Fruit fly (Drosophila melanogaster) whole organism, embryonic: ENCODE results near the gene CG15296.
A peak's percentile ranks its signal among the peaks of the same experiment; 100 is the strongest.

ENCODE experiments used
- Antp ChIP-seq: fragments of 200-800 bp; sonication (Bioruptor generic); optimal IDR thresholded peaks from 3 replicates; lab custom pipeline; 2016; ENCODE audit warnings: missing biosample characterization, missing genetic modification characterization
- CG10274 ChIP-seq: fragments of 200-800 bp; sonication (Bioruptor generic); optimal IDR thresholded peaks from 3 replicates; lab custom pipeline; 2017; ENCODE audit warnings: missing biosample characterization, mild to moderate bottlenecking, missing genetic modification characterization
- CG10959 ChIP-seq: fragments of 200-800 bp; sonication (Bioruptor generic); IDR thresholded peaks from 2 replicates; pipeline ENCODE4 v1.3.6; 2022; ENCODE audit warnings: missing biosample characterization, missing genetic modification characterization
- CG11398 ChIP-seq: fragments of 200-800 bp; sonication (Bioruptor generic); optimal IDR thresholded peaks from 2 replicates; lab custom pipeline; 2016; ENCODE audit warnings: missing biosample characterization, missing genetic modification characterization
- CG11560 ChIP-seq: fragments of 200-800 bp; sonication (Bioruptor generic); IDR thresholded peaks from 3 replicates; pipeline ENCODE4 v1.3.6; 2022; ENCODE audit warnings: missing biosample characterization, missing genetic modification characterization
- CG12391 ChIP-seq: fragments of 200-800 bp; sonication (Bioruptor generic); optimal IDR thresholded peaks from 3 replicates; lab custom pipeline; 2018; ENCODE audit warnings: missing biosample characterization, mild to moderate bottlenecking, missing genetic modification characterization, moderate library complexity
- CG12744 ChIP-seq: fragments of 200-800 bp; sonication (Bioruptor generic); optimal IDR thresholded peaks from 2 replicates; lab custom pipeline; 2016; ENCODE audit warnings: missing biosample characterization, missing genetic modification characterization
- CG15011 ChIP-seq: fragments of 200-800 bp; sonication (Bioruptor generic); optimal IDR thresholded peaks from 3 replicates; lab custom pipeline; 2018; ENCODE audit warnings: missing biosample characterization, mild to moderate bottlenecking, missing genetic modification characterization
- CG2120 ChIP-seq: fragments of 200-800 bp; sonication (Bioruptor generic); optimal IDR thresholded peaks from 3 replicates; lab custom pipeline; 2016; ENCODE audit warnings: missing biosample characterization, missing genetic modification characterization
- CG2889 ChIP-seq: fragments of 200-800 bp; sonication (Bioruptor generic); IDR thresholded peaks from 3 replicates; pipeline ENCODE4 v1.3.6; 2022; ENCODE audit warnings: missing biosample characterization, missing genetic modification characterization
- CG31441 ChIP-seq: fragments of 200-800 bp; sonication (Bioruptor generic); IDR thresholded peaks from 2 replicates; pipeline ENCODE4 v1.3.6; 2022; ENCODE audit warnings: missing biosample characterization, missing genetic modification characterization
- CG32532 ChIP-seq: fragments of 200-800 bp; sonication (Bioruptor generic); IDR thresholded peaks from 2 replicates; pipeline ENCODE4 v1.3.6; 2022; ENCODE audit warnings: missing biosample characterization, missing genetic modification characterization
- CG3847 ChIP-seq: fragments of 200-800 bp; sonication (Bioruptor generic); IDR thresholded peaks from 2 replicates; pipeline ENCODE4 v1.3.6; 2022; ENCODE audit warnings: missing biosample characterization, missing genetic modification characterization
- CG3995 ChIP-seq: fragments of 200-800 bp; sonication (Bioruptor generic); optimal IDR thresholded peaks from 3 replicates; lab custom pipeline; 2016; ENCODE audit warnings: missing biosample characterization, missing genetic modification characterization
- CG4707 ChIP-seq: fragments of 200-800 bp; sonication (Bioruptor generic); optimal IDR thresholded peaks from 2 replicates; lab custom pipeline; 2018; ENCODE audit warnings: missing biosample characterization, mild to moderate bottlenecking, missing genetic modification characterization, moderate library complexity
- CG6254 ChIP-seq: fragments of 200-800 bp; sonication (Bioruptor generic); optimal IDR thresholded peaks from 3 replicates; lab custom pipeline; 2017; ENCODE audit warnings: mild to moderate bottlenecking, missing biosample characterization, missing genetic modification reagents, missing genetic modification characterization
- CG6272 ChIP-seq: fragments of 200-800 bp; sonication (Bioruptor generic); IDR thresholded peaks from 2 replicates; pipeline ENCODE4 v1.3.6; 2022; ENCODE audit warnings: missing biosample characterization, missing genetic modification characterization
- CG7372 ChIP-seq: fragments of 200-800 bp; sonication (Bioruptor generic); IDR thresholded peaks from 2 replicates; pipeline ENCODE4 v1.3.6; 2022; ENCODE audit warnings: missing biosample characterization, missing genetic modification characterization
- CG7839 ChIP-seq: fragments of 200-800 bp; sonication (Bioruptor generic); optimal IDR thresholded peaks from 3 replicates; lab custom pipeline; 2018; ENCODE audit warnings: missing biosample characterization, mild to moderate bottlenecking, missing genetic modification characterization, moderate library complexity
- CG9797 ChIP-seq: fragments of 200-800 bp; sonication (Bioruptor generic); optimal IDR thresholded peaks from 3 replicates; lab custom pipeline; 2018; ENCODE audit warnings: missing biosample characterization, mild to moderate bottlenecking, missing genetic modification characterization
- CHES-1-like ChIP-seq: fragments of 200-800 bp; sonication (Bioruptor generic); optimal IDR thresholded peaks from 2 replicates; lab custom pipeline; 2016; ENCODE audit warnings: missing biosample characterization, missing genetic modification characterization
- Camta ChIP-seq: fragments of 200-800 bp; sonication (Bioruptor generic); optimal IDR thresholded peaks from 2 replicates; lab custom pipeline; 2016; ENCODE audit warnings: missing biosample characterization, missing genetic modification characterization
- D19B ChIP-seq: fragments of 200-800 bp; sonication (Bioruptor generic); optimal IDR thresholded peaks from 2 replicates; lab custom pipeline; 2017; ENCODE audit warnings: missing biosample characterization, mild to moderate bottlenecking, missing genetic modification characterization
- Eip74EF ChIP-seq, 2 experiments: fragments of 200-800 bp in 1 of 2; fragments of >200 bp in 1 of 2; sonication (Bioruptor generic) in 1 of 2; optimal IDR thresholded peaks; 2 replicates each; lab custom pipeline; 2017 to 2019; ENCODE audit warnings: missing biosample characterization in 2 of 2, missing genetic modification characterization in 2 of 2, mild to moderate bottlenecking in 1 of 2, moderate library complexity in 1 of 2
- Ets97D ChIP-seq: fragments of 200-800 bp; sonication (Bioruptor generic); optimal IDR thresholded peaks from 3 replicates; lab custom pipeline; 2016; ENCODE audit warnings: missing biosample characterization, missing genetic modification characterization
- Hr3 ChIP-seq: fragments of 200-800 bp; sonication (Bioruptor generic); optimal IDR thresholded peaks from 3 replicates; lab custom pipeline; 2016; ENCODE audit warnings: missing biosample characterization, missing genetic modification characterization
- Hsf ChIP-seq: fragments of 200-800 bp; sonication (Bioruptor generic); optimal IDR thresholded peaks from 3 replicates; lab custom pipeline; 2016; ENCODE audit warnings: missing biosample characterization, missing genetic modification characterization
- MBD-R2 ChIP-seq: fragments of 200-800 bp; sonication (Bioruptor generic); IDR thresholded peaks from 2 replicates; pipeline ENCODE4 v1.3.6; 2022; ENCODE audit warnings: missing biosample characterization, missing genetic modification characterization
- Max ChIP-seq: fragments of 200-800 bp; sonication (Bioruptor generic); optimal IDR thresholded peaks from 2 replicates; lab custom pipeline; 2016; ENCODE audit warnings: missing biosample characterization, mild to moderate bottlenecking, missing genetic modification characterization
- Med ChIP-seq: fragments of 200-800 bp; sonication (Bioruptor generic); peaks from one replicate; lab custom pipeline; 2016; ENCODE audit warnings: missing biosample characterization, missing genetic modification characterization, mild to moderate bottlenecking, inconsistent platforms, moderate library complexity
- NFAT ChIP-seq: fragments of 200-800 bp; sonication (Bioruptor generic); IDR thresholded peaks from 2 replicates; pipeline ENCODE4 v1.3.6; 2022; ENCODE audit warnings: missing biosample characterization, missing genetic modification characterization
- bab2 ChIP-seq: fragments of 200-800 bp; sonication (Bioruptor generic); optimal IDR thresholded peaks from 2 replicates; lab custom pipeline; 2016; ENCODE audit warnings: missing biosample characterization, missing genetic modification characterization
- bbx ChIP-seq: fragments of 200-800 bp; sonication (Bioruptor generic); IDR thresholded peaks from 2 replicates; pipeline ENCODE4 v1.3.6; 2022; ENCODE audit warnings: missing biosample characterization, missing genetic modification characterization; ENCODE audit not compliant: partially characterized antibody
- cad ChIP-seq: fragments of >200 bp; optimal IDR thresholded peaks from 2 replicates; lab custom pipeline; 2017; ENCODE audit warnings: missing biosample characterization, missing genetic modification characterization
- caup ChIP-seq: fragments of 200-800 bp; sonication (Bioruptor generic); optimal IDR thresholded peaks from 3 replicates; lab custom pipeline; 2017; ENCODE audit warnings: missing biosample characterization, mild to moderate bottlenecking, missing genetic modification characterization, moderate library complexity; ENCODE audit not compliant: severe bottlenecking
- crc ChIP-seq: fragments of 200-800 bp; sonication (Bioruptor generic); optimal IDR thresholded peaks from 2 replicates; lab custom pipeline; 2016; ENCODE audit warnings: missing biosample characterization, missing genetic modification characterization
- croc ChIP-seq: fragments of 200-800 bp; sonication (Bioruptor generic); conservative IDR thresholded peaks from 3 replicates; pipeline ENCODE4 v1.3.6; 2022; ENCODE audit warnings: missing biosample characterization, missing genetic modification characterization
- danr ChIP-seq: fragments of 200-800 bp; sonication (Bioruptor generic); IDR thresholded peaks from 2 replicates; pipeline ENCODE4 v1.3.6; 2022; ENCODE audit warnings: missing biosample characterization, missing genetic modification characterization
- fd102C ChIP-seq: fragments of 200-800 bp; sonication (Bioruptor generic); optimal IDR thresholded peaks from 2 replicates; lab custom pipeline; 2018; ENCODE audit warnings: missing biosample characterization, mild to moderate bottlenecking, missing genetic modification characterization, moderate library complexity
- ftz-f1 ChIP-seq: fragments of 200-800 bp; sonication (Bioruptor generic); optimal IDR thresholded peaks from 2 replicates; lab custom pipeline; 2016; ENCODE audit warnings: missing biosample characterization, missing genetic modification characterization
- gcm ChIP-seq: fragments of 200-800 bp; sonication (Bioruptor generic); optimal IDR thresholded peaks from 2 replicates; lab custom pipeline; 2019; ENCODE audit warnings: missing biosample characterization, mild to moderate bottlenecking, missing genetic modification characterization, moderate library complexity
- grn ChIP-seq: fragments of 200-800 bp; sonication (Bioruptor generic); optimal IDR thresholded peaks from 3 replicates; lab custom pipeline; 2017; ENCODE audit warnings: missing biosample characterization, missing genetic modification characterization
- jumu ChIP-seq: fragments of 200-800 bp; sonication (Bioruptor generic); optimal IDR thresholded peaks from 3 replicates; lab custom pipeline; 2016; ENCODE audit warnings: missing biosample characterization, missing genetic modification characterization
- lilli ChIP-seq: fragments of 200-800 bp; sonication (Bioruptor generic); optimal IDR thresholded peaks from 3 replicates; lab custom pipeline; 2016; ENCODE audit warnings: missing biosample characterization, missing genetic modification characterization
- odd ChIP-seq: fragments of 200-800 bp; sonication (Bioruptor generic); optimal IDR thresholded peaks from 2 replicates; lab custom pipeline; 2017; ENCODE audit warnings: missing biosample characterization, mild to moderate bottlenecking, missing genetic modification characterization
- peb ChIP-seq: fragments of 200-800 bp; sonication (Bioruptor generic); IDR thresholded peaks from 2 replicates; pipeline ENCODE4 v1.3.6; 2022; ENCODE audit warnings: missing biosample characterization, missing genetic modification characterization
- phol ChIP-seq: fragments of 200-800 bp; sonication (Bioruptor generic); optimal IDR thresholded peaks from 3 replicates; lab custom pipeline; 2018; ENCODE audit warnings: missing biosample characterization, mild to moderate bottlenecking, missing genetic modification characterization, moderate library complexity
- ranshi ChIP-seq: fragments of 200-800 bp; sonication (Bioruptor generic); IDR thresholded peaks from 2 replicates; pipeline ENCODE4 v1.3.6; 2022; ENCODE audit warnings: missing biosample characterization, missing genetic modification characterization
- salm ChIP-seq: fragments of 200-800 bp; sonication (Bioruptor generic); optimal IDR thresholded peaks from 2 replicates; lab custom pipeline; 2018; ENCODE audit warnings: missing biosample characterization, mild to moderate bottlenecking, missing genetic modification characterization
- sima ChIP-seq: fragments of 200-800 bp; sonication (Bioruptor generic); optimal IDR thresholded peaks from 2 replicates; lab custom pipeline; 2016; ENCODE audit warnings: missing biosample characterization, missing genetic modification characterization
- tx ChIP-seq: fragments of 200-800 bp; sonication (Bioruptor generic); optimal IDR thresholded peaks from 2 replicates; lab custom pipeline; 2016; ENCODE audit warnings: missing biosample characterization, missing genetic modification characterization
- zen ChIP-seq: fragments of 200-800 bp; sonication (Bioruptor generic); optimal IDR thresholded peaks from 3 replicates; lab custom pipeline; 2018; ENCODE audit warnings: missing biosample characterization, mild to moderate bottlenecking, missing genetic modification characterization, moderate library complexity

Gene CG15296

dm6 chrX:10573554-10573953 is 7.2 kb upstream of the CG15296 start (continued):
- no peak for TF ChIP-seq Hsf (GFP tag; lab: Kevin White, UChicago)
- peak; percentile 43; the same call in 1 of the 2 replicates for TF ChIP-seq ranshi (GFP tag; lab: Robert Waterston, UW)
- TF ChIP-seq CG3847 (GFP tag; lab: Robert Waterston, UW) = peak; percentile 21; the same call in 1 of the 2 replicates
- TF ChIP-seq CG11398 (GFP tag; lab: Kevin White, UChicago) = no peak
- TF ChIP-seq CG12744 (GFP tag; lab: Kevin White, UChicago) = no peak
- peak; percentile 27; the same call in 1 of the 2 replicates for TF ChIP-seq MBD-R2 (GFP tag; lab: Robert Waterston, UW)
- TF ChIP-seq CG3995 (GFP tag; lab: Kevin White, UChicago) = no peak
- no peak for TF ChIP-seq Antp (GFP tag; lab: Kevin White, UChicago)
- no peak for TF ChIP-seq CG9797 (GFP tag; lab: Kevin White, UChicago)
- TF ChIP-seq grn (GFP tag; lab: Kevin White, UChicago) = no peak
- peak; percentile 64 for TF ChIP-seq CG32532 (GFP tag; lab: Robert Waterston, UW)
- no peak for TF ChIP-seq odd
- TF ChIP-seq lilli = peak; percentile 53
- TF ChIP-seq fd102C (GFP tag; lab: Kevin White, UChicago) = no peak
- TF ChIP-seq Camta (GFP tag; lab: Kevin White, UChicago) = no peak
- TF ChIP-seq caup = no peak
- no peak for TF ChIP-seq D19B (GFP tag; lab: Kevin White, UChicago)
- TF ChIP-seq Ets97D = no peak
- no peak for TF ChIP-seq bab2 (GFP tag; lab: Kevin White, UChicago)
- TF ChIP-seq ftz-f1 = no peak
- TF ChIP-seq tx = no peak
- TF ChIP-seq CG15011 (GFP tag; lab: Kevin White, UChicago) = no peak
- no peak for TF ChIP-seq sima (GFP tag; lab: Kevin White, UChicago)
- TF ChIP-seq bbx (GFP tag; lab: Robert Waterston, UW) = no peak
- TF ChIP-seq CG11560 (tag; lab: Robert Waterston, UW) = no peak
- TF ChIP-seq Max (GFP tag; lab: Kevin White, UChicago) = peak; percentile 11
- peak; percentile 23 for TF ChIP-seq gcm (GFP tag; lab: Kevin White, UChicago)
- no peak for TF ChIP-seq jumu (GFP tag; lab: Kevin White, UChicago)
- TF ChIP-seq cad = no peak
- no peak for TF ChIP-seq CG10274 (GFP tag; lab: Kevin White, UChicago)
- TF ChIP-seq crc (GFP tag; lab: Kevin White, UChicago) = no peak
- TF ChIP-seq CG2120 (GFP tag; lab: Kevin White, UChicago) = peak; percentile 27
- no peak for TF ChIP-seq CHES-1-like (GFP tag; lab: Kevin White, UChicago)
- TF ChIP-seq NFAT (GFP tag; lab: Robert Waterston, UW) = 0 out of 2 replicates have a peak, but pooled peaks have one; percentile 38
- TF ChIP-seq CG4707 (GFP tag; lab: Kevin White, UChicago) = no peak
- no peak for TF ChIP-seq danr (GFP tag; lab: Robert Waterston, UW)
- TF ChIP-seq CG6272 = no peak
- peak; percentile 6 for TF ChIP-seq CG6254 (GFP tag; lab: Kevin White, UChicago)
- TF ChIP-seq Eip74EF (GFP tag; optimal IDR thresholded peaks at IDR 0.05; lab: Kevin White, UChicago) = no peak
- no peak for TF ChIP-seq CG7372 (GFP tag; lab: Robert Waterston, UW)
- TF ChIP-seq CG10959 = no peak
- peak; percentile 44 for TF ChIP-seq phol (tag; lab: Kevin White, UChicago)
- TF ChIP-seq salm (tag; lab: Kevin White, UChicago) = peak; percentile 9
- peak; percentile 81 for TF ChIP-seq Med (GFP tag; lab: Kevin White, UChicago)
- TF ChIP-seq Hr3 (GFP tag; lab: Kevin White, UChicago) = peak; percentile 24
- no peak for TF ChIP-seq peb
- peak; percentile 70 for TF ChIP-seq CG31441 (GFP tag; lab: Robert Waterston, UW)
- TF ChIP-seq croc (GFP tag; lab: Robert Waterston, UW) = no peak
- no peak; the same call in 2 of the 3 replicates for TF ChIP-seq CG2889
- peak; percentile 70 for TF ChIP-seq CG7839 (tag; lab: Kevin White, UChicago)
- TF ChIP-seq zen (tag; lab: Kevin White, UChicago) = no peak
- peak; percentile 60 for TF ChIP-seq CG12391 (tag; lab: Kevin White, UChicago)
